Fruit fly (Drosophila melanogaster): ENCODE data around the gene Kdm3.
A peak's percentile ranks its signal among the peaks of the same experiment; 100 is the strongest.

Gene Kdm3

DNA sequence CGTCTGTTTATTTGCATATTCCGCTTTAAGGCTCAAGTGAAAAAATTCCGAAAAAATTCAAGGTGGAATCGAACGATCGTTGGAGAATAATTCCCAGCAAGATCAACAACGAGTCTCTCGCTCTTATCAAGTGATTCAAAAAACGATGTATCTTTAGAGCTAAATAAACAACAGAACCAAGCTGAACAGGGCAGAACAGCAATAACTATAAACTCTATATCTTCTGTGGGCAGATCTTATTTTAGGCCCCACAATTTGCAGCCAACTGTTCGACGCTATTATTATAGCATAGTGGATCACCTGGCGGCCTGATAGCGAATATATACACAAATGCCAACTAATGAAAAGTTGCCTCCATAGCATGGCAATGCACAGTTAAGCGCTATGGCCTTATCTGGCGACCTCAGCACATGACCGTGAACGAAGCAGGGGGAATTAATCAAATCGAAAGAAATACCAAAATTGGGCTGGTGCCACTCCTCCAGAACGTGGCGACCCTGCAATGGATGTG is 13.6 kb downstream of the Kdm3 start:
- no peak for TF ChIP-seq ttk (optimal IDR thresholded peaks at IDR 0.05)
- TF ChIP-seq Sin3A (optimal IDR thresholded peaks at IDR 0.05) = no peak
- TF ChIP-seq Myc (optimal IDR thresholded peaks at IDR 0.05) = no peak
- TF ChIP-seq insv (optimal IDR thresholded peaks at IDR 0.05) = no peak
- no peak for TF ChIP-seq h (optimal IDR thresholded peaks at IDR 0.05)
- TF ChIP-seq psq (optimal IDR thresholded peaks at IDR 0.05) = no peak

DNA sequence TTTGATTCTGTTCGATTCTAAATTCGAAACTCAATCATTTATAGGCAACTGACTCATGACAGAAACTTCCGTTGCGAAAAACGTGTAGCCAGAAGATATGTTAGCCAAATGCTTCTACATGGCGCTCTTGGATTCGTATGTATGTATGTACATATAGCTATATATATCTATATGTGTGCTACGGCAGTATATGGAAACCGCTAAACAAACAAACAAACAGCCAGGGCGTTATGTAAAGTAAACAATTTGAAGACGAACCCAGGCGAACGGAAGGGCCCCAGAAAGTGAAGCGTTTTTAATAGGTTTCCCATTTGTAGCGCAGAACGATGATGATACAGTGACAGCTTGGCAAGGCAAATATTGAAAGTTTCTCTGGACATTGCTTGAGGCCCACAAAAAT is 14.1 kb downstream of the Kdm3 start:
- TF ChIP-seq ttk (optimal IDR thresholded peaks at IDR 0.05) (no peak), insv (optimal IDR thresholded peaks at IDR 0.05) (no peak), Sin3A (optimal IDR thresholded peaks at IDR 0.05) (no peak), Myc (optimal IDR thresholded peaks at IDR 0.05) (no peak)

DNA sequence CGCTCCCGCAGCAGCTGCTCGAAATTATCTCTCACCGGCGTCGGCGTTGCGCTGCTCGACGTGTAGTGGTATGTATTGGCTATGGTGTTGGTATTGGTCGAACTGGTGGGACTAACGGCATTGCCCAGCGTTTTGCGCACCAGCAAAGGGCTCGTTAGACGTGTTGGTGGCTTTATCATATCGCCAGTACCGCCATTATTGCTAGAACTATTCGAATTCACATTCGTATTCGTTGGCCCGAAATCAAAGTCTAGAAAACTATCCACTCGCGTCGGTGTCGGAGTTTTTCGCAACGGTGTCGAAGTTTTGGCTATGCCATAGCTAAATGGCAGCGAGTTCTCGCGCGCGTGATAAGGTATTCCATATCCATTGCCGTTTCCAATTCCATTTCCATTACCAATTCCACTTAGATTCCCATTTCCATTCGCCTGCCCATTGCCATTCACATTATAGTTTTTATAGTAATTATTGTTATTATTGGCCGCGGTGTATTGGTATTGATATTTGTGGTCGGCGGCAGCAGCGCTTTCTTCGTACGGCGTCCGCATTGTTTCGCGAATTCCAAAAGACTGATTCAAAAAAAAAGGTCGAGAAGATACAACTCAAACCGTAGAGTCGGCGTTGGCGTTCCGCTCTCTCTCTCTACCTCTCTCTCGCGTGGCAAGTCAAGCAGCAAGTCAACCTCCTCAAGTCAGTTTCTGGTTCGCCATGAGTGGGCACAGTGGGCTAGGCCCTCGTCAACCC is 16.8 kb downstream of the Kdm3 start, which contains the start of gene by:
Gene by (minus strand): TSS at position 575 of the 744 bp plus-strand sequence.
- no peak for TF ChIP-seq h (optimal IDR thresholded peaks at IDR 0.05)
- no peak for TF ChIP-seq ttk (optimal IDR thresholded peaks at IDR 0.05)
- TF ChIP-seq Sin3A (optimal IDR thresholded peaks at IDR 0.05) = no peak

DNA sequence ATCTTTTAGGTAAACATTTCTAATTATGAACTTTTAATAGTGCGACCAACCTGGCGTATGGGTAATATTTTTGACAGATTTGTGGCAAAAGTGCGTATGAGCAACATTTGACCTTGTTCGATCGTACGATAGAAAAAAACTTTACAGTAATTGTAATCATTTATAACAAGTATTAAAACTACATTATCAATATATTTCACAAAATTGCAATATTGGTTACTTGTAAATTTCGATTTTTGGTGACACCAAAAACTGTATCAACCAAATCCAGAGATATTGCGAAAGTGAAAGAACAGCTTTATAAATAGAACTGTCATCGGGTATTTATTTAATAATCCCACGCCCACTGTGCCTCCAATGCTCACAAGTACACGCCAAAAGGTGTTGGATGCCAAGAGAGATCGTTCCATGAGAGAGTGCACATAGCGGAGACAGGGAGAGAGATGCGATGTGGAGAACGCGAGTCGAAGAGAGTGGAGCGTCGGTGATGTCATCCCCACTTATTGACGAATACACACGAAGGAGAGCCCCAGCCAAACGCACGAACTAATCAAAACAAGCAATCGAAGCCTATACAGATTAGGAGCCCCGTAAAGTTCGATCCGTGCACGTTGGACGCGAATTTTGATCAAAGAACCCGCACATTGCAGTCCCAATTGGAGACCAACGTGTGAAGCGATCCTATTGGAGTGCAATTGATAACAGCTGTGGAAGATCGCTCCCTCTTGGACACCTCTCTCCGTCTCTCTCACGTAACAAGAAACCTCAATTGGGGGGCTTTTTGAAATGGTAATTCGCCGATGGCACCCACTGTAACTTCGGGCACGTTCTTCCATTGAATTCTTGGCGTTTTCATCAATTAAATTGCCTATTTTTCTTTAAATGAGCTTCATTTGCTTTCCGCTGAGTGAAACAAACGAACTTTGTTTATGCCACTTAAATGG is 17.6 kb downstream of the Kdm3 start:
- TF ChIP-seq h (optimal IDR thresholded peaks at IDR 0.05) = no peak
- no peak for TF ChIP-seq Myc (optimal IDR thresholded peaks at IDR 0.05)
- no peak for TF ChIP-seq Sin3A (optimal IDR thresholded peaks at IDR 0.05)
- TF ChIP-seq psq (optimal IDR thresholded peaks at IDR 0.05) = no peak

DNA sequence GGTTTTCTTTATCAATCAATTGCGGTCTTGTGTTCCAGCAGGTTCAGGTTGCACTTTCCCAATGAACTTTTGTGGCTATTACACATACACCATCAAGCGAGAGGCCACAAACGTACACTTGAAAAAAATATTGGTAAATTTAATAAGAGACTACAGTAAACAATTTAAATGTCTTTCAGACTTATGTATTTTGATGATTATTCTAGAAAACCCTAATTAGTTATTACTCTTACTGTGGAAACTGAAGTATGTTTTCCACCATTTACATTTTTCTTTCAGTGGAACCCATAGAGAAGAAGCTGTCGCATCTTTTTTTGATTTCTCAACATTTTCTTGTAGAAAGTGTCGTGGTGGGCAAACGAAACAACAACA is 18.3 kb downstream of the Kdm3 start:
- no peak for TF ChIP-seq ttk (optimal IDR thresholded peaks at IDR 0.05)
- TF ChIP-seq h (optimal IDR thresholded peaks at IDR 0.05) = no peak
- TF ChIP-seq insv (optimal IDR thresholded peaks at IDR 0.05) = no peak
- no peak for TF ChIP-seq Sin3A (optimal IDR thresholded peaks at IDR 0.05)
- no peak for TF ChIP-seq psq (optimal IDR thresholded peaks at IDR 0.05)
- TF ChIP-seq Myc (optimal IDR thresholded peaks at IDR 0.05) = no peak

DNA sequence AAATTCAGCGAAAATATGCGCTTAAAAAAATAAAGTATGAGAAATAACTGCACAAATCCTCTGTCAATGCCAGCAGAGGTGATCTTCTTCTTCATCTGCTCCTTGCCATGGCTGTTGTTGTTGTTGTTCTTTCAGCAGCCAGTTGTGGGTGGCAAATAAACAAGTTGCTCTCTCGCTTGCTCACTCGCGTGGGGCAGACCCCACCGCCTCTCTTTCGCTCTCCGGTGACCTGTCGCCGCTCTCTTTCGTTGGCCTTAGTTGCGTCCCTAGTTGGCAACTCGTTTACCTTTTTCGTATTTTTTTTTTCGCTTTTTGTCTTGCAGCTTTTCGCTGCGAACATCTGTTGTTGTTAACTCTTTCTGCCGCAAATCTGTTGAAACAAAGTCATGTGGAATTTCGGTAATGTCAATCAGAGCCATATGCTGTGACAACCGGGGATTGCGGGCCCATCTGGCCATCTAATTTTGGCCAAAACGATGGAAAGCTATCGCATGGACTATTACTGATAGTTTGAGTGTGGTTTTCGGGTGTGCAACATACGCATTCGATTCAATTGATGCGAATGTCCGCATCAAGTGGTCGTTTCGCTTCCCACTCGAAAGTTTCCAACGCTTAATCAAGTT is 18.9 kb downstream of the Kdm3 start:
- no peak for TF ChIP-seq Myc (optimal IDR thresholded peaks at IDR 0.05)

DNA sequence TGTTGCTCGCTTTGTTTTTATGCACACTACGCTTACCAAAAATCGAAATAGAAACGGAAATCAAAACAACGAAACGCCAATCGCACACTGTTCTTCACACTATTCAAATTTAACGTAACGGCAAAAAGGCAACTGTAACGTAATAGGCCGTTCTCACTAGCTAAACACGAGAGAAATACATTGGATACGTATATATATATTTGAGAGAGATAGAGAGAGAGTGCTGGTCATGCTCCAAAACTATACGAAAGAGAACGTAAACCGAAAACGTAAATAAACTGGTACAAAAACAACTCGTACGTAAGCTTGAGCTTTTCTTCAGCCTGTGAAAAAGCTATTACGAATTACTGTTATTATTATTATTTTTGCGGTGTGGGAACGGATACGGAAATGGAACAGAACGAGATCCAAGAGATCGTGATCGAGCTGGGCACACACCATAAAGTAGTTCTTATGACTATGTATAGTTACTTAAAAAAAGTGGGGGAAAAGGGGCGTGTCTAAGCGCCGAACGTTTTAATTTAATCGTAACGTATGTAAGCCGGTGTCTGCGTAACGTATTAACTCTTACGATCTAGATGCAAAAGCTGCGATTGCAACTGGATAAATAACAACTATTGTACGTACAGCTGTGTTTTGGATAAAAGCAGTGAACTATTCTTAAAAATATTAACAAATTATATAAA is 27.8 kb downstream of the Kdm3 start:
- no peak for TF ChIP-seq Myc (optimal IDR thresholded peaks at IDR 0.05)
- no peak for TF ChIP-seq h (optimal IDR thresholded peaks at IDR 0.05)
- TF ChIP-seq insv (optimal IDR thresholded peaks at IDR 0.05) = no peak
- no peak for TF ChIP-seq ttk (optimal IDR thresholded peaks at IDR 0.05)
- TF ChIP-seq psq (optimal IDR thresholded peaks at IDR 0.05) = no peak
- no peak for TF ChIP-seq Sin3A (optimal IDR thresholded peaks at IDR 0.05)

DNA sequence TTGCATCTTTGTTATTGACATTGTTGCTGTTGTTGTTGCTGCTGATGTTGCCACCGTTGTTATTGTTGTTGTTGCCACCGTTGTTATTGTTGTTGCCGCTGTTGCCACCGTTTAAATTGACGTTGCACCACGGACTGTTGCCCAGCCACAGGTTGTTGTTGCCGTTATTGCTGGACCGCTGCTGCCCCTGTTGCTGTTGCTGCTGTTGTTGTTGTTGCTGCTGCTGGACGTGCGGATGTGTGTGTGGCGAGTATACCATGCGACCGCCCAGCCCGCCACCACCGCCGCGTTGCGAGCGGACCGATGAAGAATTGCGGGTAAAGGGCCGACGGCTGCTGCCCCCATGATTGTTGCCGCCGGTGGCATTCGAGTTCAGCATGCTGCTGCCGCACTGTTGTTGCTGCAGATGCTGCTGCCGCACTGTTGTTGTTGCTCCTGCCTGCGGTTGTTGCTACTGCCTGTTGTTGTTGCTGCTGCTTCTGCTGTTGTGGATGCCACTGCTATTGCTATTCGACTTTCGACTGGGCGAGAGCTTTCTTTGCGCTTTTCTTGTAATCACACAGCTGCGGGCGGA is 31.1 kb downstream of the Kdm3 start:
- TF ChIP-seq ttk (optimal IDR thresholded peaks at IDR 0.05) = no peak
- TF ChIP-seq h (optimal IDR thresholded peaks at IDR 0.05) = no peak
- no peak for TF ChIP-seq insv (optimal IDR thresholded peaks at IDR 0.05)
- TF ChIP-seq Myc (optimal IDR thresholded peaks at IDR 0.05) = no peak
- TF ChIP-seq psq (optimal IDR thresholded peaks at IDR 0.05) = no peak
- no peak for TF ChIP-seq Sin3A (optimal IDR thresholded peaks at IDR 0.05)

DNA sequence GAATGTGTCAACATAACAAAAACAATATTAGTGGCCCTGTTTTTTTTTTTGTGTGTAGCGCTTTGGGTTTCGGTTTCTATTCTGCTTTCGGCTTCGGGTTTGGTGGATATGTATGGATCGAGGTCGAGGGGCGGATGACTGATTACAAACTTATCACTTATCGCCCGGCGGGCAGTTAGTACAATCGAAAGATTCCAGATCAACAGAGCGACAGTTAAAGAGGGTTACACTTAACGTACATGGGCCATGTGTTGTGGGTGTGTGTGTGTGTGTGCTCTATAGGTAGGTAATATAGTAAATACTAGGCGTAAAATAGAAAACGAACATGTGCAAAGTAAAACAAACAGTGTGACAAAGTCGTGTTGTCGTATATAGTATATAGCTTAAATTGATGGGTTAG is 33.0 kb downstream of the Kdm3 start:
- TF ChIP-seq insv (optimal IDR thresholded peaks at IDR 0.05) (no peak), Myc (optimal IDR thresholded peaks at IDR 0.05) (no peak)

DNA sequence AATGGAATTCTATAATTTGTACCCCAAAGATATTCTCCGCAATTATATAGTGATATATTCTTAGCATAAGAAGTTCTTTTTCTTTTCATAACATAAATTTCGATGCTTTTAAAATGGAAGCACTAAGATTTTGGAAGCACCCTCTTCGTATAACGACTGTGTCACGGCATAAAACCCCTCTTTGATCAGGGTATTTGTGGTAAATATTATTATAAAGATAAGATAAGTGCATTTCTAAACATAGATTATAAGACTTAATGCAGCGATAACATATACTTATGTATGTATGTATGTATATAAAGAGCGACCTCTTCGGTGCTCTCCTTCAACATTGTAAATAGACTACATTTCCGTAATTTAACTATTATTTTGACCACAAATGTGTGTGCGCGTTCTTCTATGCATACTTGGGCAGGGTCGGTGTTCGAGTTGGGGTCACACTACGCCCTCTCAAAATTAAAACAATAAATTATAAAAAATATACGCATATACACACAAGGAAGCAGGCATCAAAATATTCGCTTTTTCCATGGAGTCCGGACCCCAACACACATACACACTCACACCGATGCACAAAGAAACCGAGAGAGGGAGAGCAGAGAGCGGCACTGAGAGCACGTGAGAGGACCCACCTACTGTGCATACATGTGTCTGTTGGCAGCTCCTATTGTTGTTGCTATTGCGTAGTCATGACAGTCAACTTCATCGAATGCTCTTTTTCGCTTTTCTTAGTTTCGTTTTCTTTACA is 34.6 kb downstream of the Kdm3 start:
- no peak for TF ChIP-seq h (optimal IDR thresholded peaks at IDR 0.05)
- TF ChIP-seq psq (optimal IDR thresholded peaks at IDR 0.05) = no peak
- TF ChIP-seq insv (optimal IDR thresholded peaks at IDR 0.05) = no peak

DNA sequence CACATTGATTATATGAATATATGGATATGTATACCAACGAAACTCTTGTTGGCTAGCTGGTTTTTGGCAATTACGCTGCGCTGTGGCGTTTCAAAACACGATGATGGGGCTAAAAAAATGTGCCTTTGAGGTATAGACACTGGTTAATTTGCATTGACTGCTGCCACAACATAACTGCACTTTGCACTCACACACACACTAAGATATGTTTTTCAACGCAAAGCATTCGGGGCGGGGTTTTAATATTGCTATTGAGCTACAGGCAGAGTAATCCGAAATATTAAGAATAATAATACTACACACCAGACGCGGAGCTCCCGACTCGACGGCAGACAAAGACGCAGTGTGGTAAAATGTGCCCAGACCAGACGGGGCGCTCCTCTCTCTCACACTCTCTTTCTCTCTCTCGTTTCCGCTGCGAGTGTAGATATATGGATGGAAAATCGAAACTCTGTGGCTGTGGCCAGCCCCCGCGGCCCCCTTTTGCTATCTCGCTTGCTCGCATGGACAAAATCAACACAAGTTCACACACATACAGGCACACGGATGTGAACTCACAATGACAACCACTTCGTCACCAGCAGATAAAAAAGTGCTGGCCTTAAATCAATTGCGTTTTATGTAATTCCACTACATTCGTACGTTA is 35.3 kb downstream of the Kdm3 start:
- no peak for TF ChIP-seq h (optimal IDR thresholded peaks at IDR 0.05)
- peak; percentile 82 for TF ChIP-seq insv (optimal IDR thresholded peaks at IDR 0.05)
